Worm (Caenorhabditis elegans): ENCODE measurements around the gene oig-5.

DNA sequence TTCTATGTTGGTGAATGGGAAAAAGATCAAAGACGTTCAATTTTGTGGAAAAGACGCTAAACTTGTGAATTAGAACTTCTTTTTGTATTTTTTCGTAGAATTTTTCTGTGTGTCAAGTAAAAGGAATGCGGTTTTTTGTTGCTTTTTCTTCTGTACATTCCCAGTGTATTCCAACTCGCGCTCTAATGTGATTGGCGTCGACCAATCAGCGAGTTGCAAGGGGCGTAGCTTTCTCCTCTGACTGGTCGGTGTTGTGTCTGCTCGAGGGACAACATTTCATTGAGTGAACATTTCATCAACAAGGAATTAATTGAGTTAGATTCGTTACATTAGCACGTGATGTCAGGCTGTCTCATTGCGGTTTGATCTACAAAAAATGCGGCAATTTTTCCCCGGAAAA is 6.1 kb upstream of the oig-5 start:
- TF ChIP-seq nhr-12 (tag; optimal IDR thresholded peaks at IDR 0.05) = no peak
- TF ChIP-seq sem-2 (GFP tag; optimal IDR thresholded peaks at IDR 0.05) = no peak
- no peak for TF ChIP-seq sptf-1 (tag; optimal IDR thresholded peaks at IDR 0.05)
- TF ChIP-seq nhr-237 (tag; optimal IDR thresholded peaks at IDR 0.05) = no peak
- no peak for TF ChIP-seq ceh-83 (GFP tag; optimal IDR thresholded peaks at IDR 0.05)
- TF ChIP-seq mab-5 (tag; optimal IDR thresholded peaks at IDR 0.05) = no peak
- no peak for TF ChIP-seq nhr-2 (tag; optimal IDR thresholded peaks at IDR 0.05)
- no peak for TF ChIP-seq ces-1 (GFP tag; optimal IDR thresholded peaks at IDR 0.05)
- no peak for TF ChIP-seq snpc-4 (tag; optimal IDR thresholded peaks at IDR 0.05)
- TF ChIP-seq ztf-11 (tag; optimal IDR thresholded peaks at IDR 0.05) = no peak
- TF ChIP-seq lsy-2 (tag; optimal IDR thresholded peaks at IDR 0.05) = no peak
- no peak for TF ChIP-seq nhr-28 (tag; optimal IDR thresholded peaks at IDR 0.05)

Measured in whole organism, mixed stage, embryonic.